Fruit fly (Drosophila melanogaster): ENCODE data around the gene Slu7.
A peak's percentile ranks its signal among the peaks of the same experiment; 100 is the strongest.

The Slu7 gene

dm6 chr3R:29059385-29059784, 20.5 kb upstream of the Slu7 start:
- TF ChIP-seq CG6808 (GFP tag; optimal IDR thresholded peaks at IDR 0.05) (no peak), Hr4 (GFP tag; optimal IDR thresholded peaks at IDR 0.05) (no peak), Ets21C (GFP tag; optimal IDR thresholded peaks at IDR 0.05) (no peak), CG8319 (GFP tag; optimal IDR thresholded peaks at IDR 0.05) (no peak), CG3032 (tag; optimal IDR thresholded peaks at IDR 0.05) (no peak)

dm6 chr3R:29055710-29056109, 16.8 kb upstream of the Slu7 start, which contains the start of gene Sirt7:
Gene Sirt7, plus strand, starts transcription at chr3R:29055927.
- TF ChIP-seq CG11294 (GFP tag; IDR thresholded peaks at IDR 0.05) (no peak), fd59A (GFP tag; optimal IDR thresholded peaks at IDR 0.05) (peak; percentile 0), CG15336 (GFP tag; IDR thresholded peaks at IDR 0.05) (peak; percentile 75), Eip93F (GFP tag; optimal IDR thresholded peaks at IDR 0.05) (peak; percentile 62), OdsH (GFP tag; optimal IDR thresholded peaks at IDR 0.05) (no peak), CG1621 (tag; optimal IDR thresholded peaks at IDR 0.05) (peak; percentile 76), fkh (GFP tag; optimal IDR thresholded peaks at IDR 0.05) (peak; percentile 92), CG6163 (GFP tag; IDR thresholded peaks at IDR 0.05) (peak; percentile 88), CG4318 (GFP tag; optimal IDR thresholded peaks at IDR 0.05) (no peak), ss (GFP tag; optimal IDR thresholded peaks at IDR 0.05) (peak in 1 of 2 experiments; percentile 76), Lpt (GFP tag; optimal IDR thresholded peaks at IDR 0.05) (no peak), CG7368 (GFP tag; optimal IDR thresholded peaks at IDR 0.05) (no peak), topi (GFP tag; optimal IDR thresholded peaks at IDR 0.05) (no peak), Gug (GFP tag; IDR thresholded peaks at IDR 0.05) (peak; percentile 49), achi (GFP tag; optimal IDR thresholded peaks at IDR 0.05) (no peak), CG6792 (GFP tag; optimal IDR thresholded peaks at IDR 0.05) (no peak), Sox102F (GFP tag; optimal IDR thresholded peaks at IDR 0.05) (no peak), esn (GFP tag; optimal IDR thresholded peaks at IDR 0.05) (peak; percentile 13), Hr38 (GFP tag; optimal IDR thresholded peaks at IDR 0.05) (no peak), svp (GFP tag) (no peak), CG9139 (GFP tag; optimal IDR thresholded peaks at IDR 0.05) (peak; percentile 58), CG16779 (tag; optimal IDR thresholded peaks at IDR 0.05) (peak; percentile 74), Eip75B (GFP tag; optimal IDR thresholded peaks at IDR 0.05) (no peak), dac (GFP tag; optimal IDR thresholded peaks at IDR 0.05) (peak; percentile 72), Hr39 (GFP tag; optimal IDR thresholded peaks at IDR 0.05) (no peak), vri (GFP tag; optimal IDR thresholded peaks at IDR 0.05) (no peak), CG6854 (GFP tag; optimal IDR thresholded peaks at IDR 0.05) (peak; percentile 41), CG11762 (GFP tag; optimal IDR thresholded peaks at IDR 0.05; ENCODE audit: insufficient read depth) (no peak), fd85E (GFP tag; optimal IDR thresholded peaks at IDR 0.05) (no peak), CG32006 (GFP tag; optimal IDR thresholded peaks at IDR 0.05) (no peak), CG8119 (GFP tag; IDR thresholded peaks at IDR 0.05) (peak; percentile 76; the same call in 2 of the 3 replicates), eg (GFP tag; IDR thresholded peaks at IDR 0.05) (peak; percentile 91), spab (GFP tag; optimal IDR thresholded peaks at IDR 0.05) (peak; percentile 60), dsx (GFP tag; optimal IDR thresholded peaks at IDR 0.05; ENCODE audit: poor library complexity, severe bottlenecking) (peak; percentile 74), net (GFP tag; optimal IDR thresholded peaks at IDR 0.05) (peak; percentile 66), CG3032 (tag; optimal IDR thresholded peaks at IDR 0.05) (peak; percentile 80), Blimp-1 (GFP tag; optimal IDR thresholded peaks at IDR 0.05) (no peak), Ets96B (tag; optimal IDR thresholded peaks at IDR 0.05) (peak; percentile 79)

All from whole organism, prepupa.